Worm (Caenorhabditis elegans) whole organism, L4 larva: ENCODE results near the gene F56B6.6.

Source experiments
- ZK546.5 ChIP-seq, 2 experiments: sonication (generic microtip); optimal IDR thresholded peaks; 2 replicates each; lab custom pipeline; 2017; ENCODE audit warnings: missing biosample characterization in 2 of 2, missing genetic modification characterization in 2 of 2
- ama-1 ChIP-seq: fragments of 150-350 bp; optimal IDR thresholded peaks from 2 replicates; lab custom pipeline; 2014; ENCODE audit warnings: inconsistent platforms, mixed read lengths
- ceh-20 ChIP-seq: fragments of 200-800 bp; sonication (Bioruptor generic); IDR thresholded peaks from 2 replicates; pipeline ENCODE4 v1.3.6; 2022; ENCODE audit warnings: missing genetic modification reagents, missing genetic modification characterization, missing compliant biosample characterization
- ceh-82 ChIP-seq: sonication (generic microtip); optimal IDR thresholded peaks from 2 replicates; lab custom pipeline; 2017; ENCODE audit warnings: missing biosample characterization, missing genetic modification characterization
- fkh-10 ChIP-seq: fragments of 150-350 bp; optimal IDR thresholded peaks from 2 replicates; lab custom pipeline; 2014; ENCODE audit warnings: missing biosample characterization, missing genetic modification reagents, missing genetic modification characterization
- gei-8 ChIP-seq: fragments of 200-800 bp; sonication (Bioruptor generic); optimal IDR thresholded peaks from 2 replicates; lab custom pipeline; 2018; ENCODE audit warnings: mild to moderate bottlenecking, missing genetic modification characterization, missing compliant biosample characterization
- lin-13 ChIP-seq: fragments of 150-350 bp; optimal IDR thresholded peaks from 2 replicates; lab custom pipeline; 2014; ENCODE audit warnings: missing biosample characterization, missing genetic modification reagents, missing genetic modification characterization
- lsy-2 ChIP-seq, 2 experiments: fragments of 150-350 bp in 1 of 2; sonication (generic microtip) in 1 of 2; optimal IDR thresholded peaks; 2 replicates each; lab custom pipeline; 2014 to 2017; ENCODE audit warnings: missing biosample characterization in 2 of 2, missing genetic modification characterization in 2 of 2
- mdl-1 ChIP-seq, 2 experiments: fragments of 150-350 bp in 1 of 2; sonication (generic microtip) in 1 of 2; optimal IDR thresholded peaks; 2 replicates each; lab custom pipeline; 2014 to 2017; ENCODE audit warnings: missing biosample characterization in 2 of 2, missing genetic modification characterization in 2 of 2
- nhr-11 ChIP-seq: fragments of 150-350 bp; optimal IDR thresholded peaks from 2 replicates; lab custom pipeline; 2014; ENCODE audit warnings: missing biosample characterization, missing genetic modification characterization
- nhr-111 ChIP-seq: fragments of 200-800 bp; sonication (Bioruptor generic); optimal IDR thresholded peaks from 2 replicates; lab custom pipeline; 2018; ENCODE audit warnings: mild to moderate bottlenecking, missing genetic modification characterization, missing compliant biosample characterization
- nhr-28 ChIP-seq: fragments of 150-350 bp; optimal IDR thresholded peaks from 2 replicates; lab custom pipeline; 2014; ENCODE audit warnings: missing biosample characterization, missing genetic modification characterization
- snpc-4 ChIP-seq: fragments of 150-350 bp; optimal IDR thresholded peaks from 2 replicates; lab custom pipeline; 2014; ENCODE audit warnings: missing biosample characterization, missing genetic modification characterization

DNA sequence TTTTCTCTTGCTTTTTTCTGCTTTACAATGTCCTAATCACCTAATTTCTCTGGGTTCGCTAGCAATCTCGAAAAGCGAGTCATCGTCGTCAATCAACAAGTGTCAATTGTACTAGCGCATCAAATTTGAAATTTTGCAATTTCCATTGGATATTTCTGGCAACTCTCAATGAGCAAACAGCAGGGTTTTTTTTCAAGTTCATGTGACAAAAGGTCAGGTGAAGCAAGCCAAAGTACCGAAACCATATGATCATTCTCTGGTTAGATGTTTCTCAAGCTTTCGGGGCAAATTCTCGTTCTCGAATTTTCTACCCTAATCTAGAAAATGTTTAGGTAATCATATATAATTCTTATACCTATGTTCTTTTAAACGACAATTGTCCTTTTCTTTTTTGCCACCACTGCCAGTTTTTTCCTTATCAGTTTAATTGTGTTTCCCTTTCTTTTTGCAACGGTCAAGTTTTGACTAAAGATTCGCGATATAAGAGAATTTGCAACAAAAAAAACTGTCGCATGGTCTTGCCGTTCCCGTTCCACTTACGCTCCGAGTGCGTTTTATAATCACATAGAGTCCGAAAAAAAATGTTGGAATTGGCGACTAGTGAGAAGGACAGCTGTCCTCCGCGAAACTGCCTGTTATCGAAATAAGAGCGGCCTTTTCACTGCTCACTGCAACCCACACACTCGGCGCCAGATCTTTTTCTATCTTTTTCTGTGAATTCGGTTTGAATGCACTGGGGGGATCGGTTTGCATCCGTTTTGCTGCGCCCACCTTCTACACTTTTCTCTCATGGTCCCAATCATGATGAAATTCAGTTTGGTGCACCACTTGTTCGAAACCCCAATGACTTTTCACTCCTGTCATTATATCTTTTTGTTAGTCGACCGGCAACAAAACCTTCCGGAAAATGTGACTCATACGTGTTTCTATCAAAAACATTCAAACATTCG, 3.8 kb upstream of the F56B6.6 start:
- TF ChIP-seq lsy-2 (tag; optimal IDR thresholded peaks at IDR 0.05; lab: Kevin White, UChicago) (no peak), ama-1 (lab: Kevin White, UChicago) (no peak), nhr-111 (GFP tag; lab: Kevin White, UChicago) (no peak), gei-8 (GFP tag; lab: Kevin White, UChicago) (no peak), snpc-4 (tag; lab: Kevin White, UChicago) (no peak), ceh-20 (GFP tag; lab: Robert Waterston, UW) (no peak), nhr-11 (peak; percentile 62), nhr-28 (tag; lab: Kevin White, UChicago) (no peak), ZK546.5 (tag; optimal IDR thresholded peaks at IDR 0.05; lab: Kevin White, UChicago) (no peak), mdl-1 (tag; optimal IDR thresholded peaks at IDR 0.05; lab: Kevin White, UChicago) (no peak), lin-13 (GFP tag; lab: Kevin White, UChicago) (no peak), fkh-10 (GFP tag; lab: Kevin White, UChicago) (no peak), ceh-82 (tag; lab: Kevin White, UChicago) (no peak)
